Worm (Caenorhabditis elegans): Measurements from ENCODE around the gene srd-69.
A peak's percentile ranks its signal among the peaks of the same experiment; 100 is the strongest.

srd-69 gene

DNA sequence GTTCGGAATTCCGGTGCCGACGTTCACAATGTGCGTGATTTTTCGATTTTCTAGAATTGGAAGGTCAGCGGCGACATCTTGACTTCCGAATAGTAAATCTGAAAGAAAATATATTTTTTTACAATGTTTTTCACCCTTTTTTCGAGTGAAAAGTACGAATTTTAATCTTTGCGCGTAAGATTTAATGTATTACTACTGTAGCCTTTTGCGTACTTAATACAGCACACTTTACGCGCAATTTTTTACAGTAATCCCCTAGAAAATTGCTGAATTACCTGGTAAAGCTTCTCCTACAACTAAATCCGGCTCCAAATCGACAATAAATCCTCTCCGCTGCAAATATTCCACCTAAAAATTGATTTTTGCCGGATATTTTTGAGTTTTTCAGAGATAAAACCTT, 32.4 kb upstream of the srd-69 start:
- TF ChIP-seq elt-2 (tag; optimal IDR thresholded peaks at IDR 0.05) (no peak), lsy-12 (tag; optimal IDR thresholded peaks at IDR 0.05) (no peak), fkh-2 (tag; optimal IDR thresholded peaks at IDR 0.05) (no peak), nhr-11 (tag; optimal IDR thresholded peaks at IDR 0.05) (no peak), ZK546.5 (tag; optimal IDR thresholded peaks at IDR 0.05) (no peak), elt-3 (tag; optimal IDR thresholded peaks at IDR 0.05) (no peak), egl-5 (tag; optimal IDR thresholded peaks at IDR 0.05) (no peak), nfya-1 (tag; optimal IDR thresholded peaks at IDR 0.05; ENCODE audit: insufficient read depth) (no peak), mml-1 (tag; optimal IDR thresholded peaks at IDR 0.05) (no peak), jun-1 (tag; optimal IDR thresholded peaks at IDR 0.05) (no peak), pqm-1 (tag; optimal IDR thresholded peaks at IDR 0.05) (no peak), ama-1 (optimal IDR thresholded peaks at IDR 0.05) (no peak), nhr-43 (tag; optimal IDR thresholded peaks at IDR 0.05; ENCODE audit: poor library complexity, severe bottlenecking) (no peak), ceh-16 (tag; optimal IDR thresholded peaks at IDR 0.05) (no peak), ceh-82 (tag; optimal IDR thresholded peaks at IDR 0.05) (no peak), mdl-1 (tag; optimal IDR thresholded peaks at IDR 0.05) (no peak), R02D3.7 (tag; optimal IDR thresholded peaks at IDR 0.05) (no peak), aly-2 (tag; optimal IDR thresholded peaks at IDR 0.05) (no peak), sea-2 (GFP tag; optimal IDR thresholded peaks at IDR 0.05) (no peak), nhr-12 (tag; optimal IDR thresholded peaks at IDR 0.05) (no peak)

DNA sequence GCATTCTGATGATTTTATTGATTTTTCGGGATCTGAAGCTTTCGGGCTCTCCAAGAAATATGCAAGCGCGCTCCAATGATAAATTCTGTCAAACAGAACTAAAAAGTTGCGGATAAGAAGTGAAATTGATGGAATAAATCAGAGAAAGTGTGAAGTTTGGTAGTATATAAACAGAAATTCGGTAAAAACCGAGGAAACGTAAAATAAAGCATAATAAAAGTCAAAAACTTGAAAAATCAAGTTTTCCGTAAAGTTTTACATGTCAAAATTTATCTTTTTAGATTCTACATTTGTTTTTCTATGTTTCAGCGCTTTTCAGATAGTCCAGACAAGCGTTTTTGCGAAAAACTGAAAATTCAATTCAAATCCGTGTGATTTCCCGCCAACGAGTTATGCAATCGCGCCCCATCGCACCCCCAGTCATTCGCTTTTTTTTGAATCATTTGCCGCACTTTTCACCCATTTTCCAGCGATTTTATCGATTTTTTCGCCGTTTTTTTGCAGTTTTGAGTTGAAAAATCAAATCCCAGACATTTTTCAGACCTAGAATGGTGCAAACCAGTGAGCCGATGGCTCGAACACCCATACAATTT, 31.6 kb upstream of the srd-69 start, which contains the start of the genes Y54F10BM.13 and ppm-1.D:
Gene Y54F10BM.13 (minus strand): TSS at position 51 of the 593 bp plus-strand sequence.
Gene ppm-1.D (plus strand): TSS at position 540 of the 593 bp plus-strand sequence.
- TF ChIP-seq nfya-1 (tag; optimal IDR thresholded peaks at IDR 0.05; ENCODE audit: insufficient read depth) (peak; percentile 30), hmg-11 (tag; optimal IDR thresholded peaks at IDR 0.05) (peak; percentile 8), lin-15B (tag; optimal IDR thresholded peaks at IDR 0.05) (peak; percentile 73), lin-39 (tag; optimal IDR thresholded peaks at IDR 0.05) (peak; percentile 2), ama-1 (optimal IDR thresholded peaks at IDR 0.05) (no peak), sea-2 (GFP tag; optimal IDR thresholded peaks at IDR 0.05) (no peak)

DNA sequence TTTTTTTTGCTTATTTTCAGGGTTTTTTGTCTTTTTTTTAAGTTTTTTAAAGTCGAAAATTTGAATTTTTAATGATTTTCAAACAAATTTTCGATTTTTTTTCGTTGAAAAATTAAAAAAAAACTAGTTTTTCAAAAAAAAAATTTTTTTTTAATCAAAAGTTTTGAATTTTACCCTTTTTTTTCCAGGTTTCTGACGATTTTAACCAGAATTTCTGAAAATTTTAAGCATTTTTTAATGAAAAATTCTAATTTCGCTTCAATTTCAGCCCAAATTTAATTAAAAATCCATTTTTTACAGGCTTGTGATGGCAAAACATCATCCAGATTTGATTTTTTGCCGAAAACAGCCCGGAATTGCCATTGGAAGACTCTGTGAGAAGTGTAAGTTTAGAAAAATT, 19.5 kb upstream of the srd-69 start, which contains the start of gene phf-5:
Gene phf-5 (plus strand): TSS at position 301 of the 400 bp plus-strand sequence.
- TF ChIP-seq nhr-67 (tag; optimal IDR thresholded peaks at IDR 0.05), result no peak

DNA sequence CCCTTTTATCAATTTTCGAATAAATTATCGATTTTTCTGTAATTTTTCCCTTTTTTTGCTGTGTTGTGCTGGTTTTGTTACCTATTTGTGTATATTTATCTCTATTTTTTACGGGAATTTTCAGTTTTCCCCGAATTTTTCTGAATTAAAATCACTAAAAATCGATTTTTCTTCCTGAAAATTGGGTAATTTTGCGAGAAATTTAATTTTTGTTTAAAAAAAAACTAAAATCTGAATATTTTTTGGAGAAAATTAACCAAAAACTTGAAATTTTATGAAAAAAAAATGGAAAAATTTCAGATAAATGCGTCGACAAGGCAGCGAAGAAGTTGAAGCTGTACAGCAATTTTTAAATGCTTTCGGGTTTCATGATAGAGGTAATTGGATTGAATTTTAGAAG, 15.5 kb upstream of the srd-69 start, which contains the start of gene gip-1:
Gene gip-1 (plus strand): TSS at position 301 of the 400 bp plus-strand sequence.
- no peak for TF ChIP-seq nfya-1 (tag; optimal IDR thresholded peaks at IDR 0.05; ENCODE audit: insufficient read depth)
- no peak for TF ChIP-seq ztf-4 (tag; optimal IDR thresholded peaks at IDR 0.05)
- TF ChIP-seq unc-39 (tag; optimal IDR thresholded peaks at IDR 0.05), result no peak
- no peak for TF ChIP-seq ceh-9 (tag; optimal IDR thresholded peaks at IDR 0.05)
- TF ChIP-seq skn-1 (tag; optimal IDR thresholded peaks at IDR 0.05), result no peak
- no peak for TF ChIP-seq pqm-1 (tag; optimal IDR thresholded peaks at IDR 0.05)
- no peak for TF ChIP-seq lsy-12 (tag; optimal IDR thresholded peaks at IDR 0.05)
- TF ChIP-seq nhr-11 (tag; optimal IDR thresholded peaks at IDR 0.05), result no peak
- TF ChIP-seq egl-27 (tag; optimal IDR thresholded peaks at IDR 0.05), result no peak
- TF ChIP-seq elt-3 (tag; optimal IDR thresholded peaks at IDR 0.05), result no peak
- no peak for TF ChIP-seq eor-1 (tag; optimal IDR thresholded peaks at IDR 0.05)
- TF ChIP-seq ztf-11 (tag; optimal IDR thresholded peaks at IDR 0.05), result no peak
- no peak for TF ChIP-seq tbx-2 (tag; optimal IDR thresholded peaks at IDR 0.05)
- no peak for TF ChIP-seq ceh-28 (tag; optimal IDR thresholded peaks at IDR 0.05)
- no peak for TF ChIP-seq pha-4 (tag; optimal IDR thresholded peaks at IDR 0.05)
- TF ChIP-seq daf-12 (tag; optimal IDR thresholded peaks at IDR 0.05), result no peak
- TF ChIP-seq ama-1 (optimal IDR thresholded peaks at IDR 0.05), result no peak

DNA sequence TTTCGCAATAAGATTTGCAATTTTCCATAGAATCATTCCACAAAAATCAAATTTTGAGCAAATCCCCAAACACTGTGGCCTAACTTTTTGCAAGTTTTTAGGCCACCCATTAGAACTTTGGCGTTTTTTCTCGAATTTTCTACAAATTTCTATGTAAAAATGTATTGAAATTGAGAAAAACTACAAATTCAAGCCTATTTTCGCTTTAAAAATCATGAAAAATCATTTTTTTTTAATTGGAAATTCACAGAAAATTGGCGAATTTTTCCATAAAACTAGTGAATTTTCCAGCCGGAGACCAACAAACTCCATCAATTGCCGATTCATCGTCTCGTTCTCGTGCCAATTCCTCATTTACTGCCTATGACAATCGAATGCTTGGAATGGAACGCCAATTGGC, 12.8 kb upstream of the srd-69 start:
- TF ChIP-seq lsy-12 (tag; optimal IDR thresholded peaks at IDR 0.05) (no peak), elt-1 (tag; optimal IDR thresholded peaks at IDR 0.05) (no peak), tbx-2 (tag; optimal IDR thresholded peaks at IDR 0.05) (no peak), ceh-16 (tag; optimal IDR thresholded peaks at IDR 0.05) (no peak), nhr-12 (tag; optimal IDR thresholded peaks at IDR 0.05) (no peak), nhr-43 (tag; optimal IDR thresholded peaks at IDR 0.05; ENCODE audit: poor library complexity, severe bottlenecking) (no peak), snpc-4 (tag; optimal IDR thresholded peaks at IDR 0.05) (no peak), elt-3 (tag; optimal IDR thresholded peaks at IDR 0.05) (no peak), mdl-1 (tag; optimal IDR thresholded peaks at IDR 0.05) (no peak), nfya-1 (tag; optimal IDR thresholded peaks at IDR 0.05; ENCODE audit: insufficient read depth) (no peak), zag-1 (tag; optimal IDR thresholded peaks at IDR 0.05) (no peak), fkh-10 (GFP tag; optimal IDR thresholded peaks at IDR 0.05) (no peak), daf-12 (tag; optimal IDR thresholded peaks at IDR 0.05) (no peak), aly-2 (tag; optimal IDR thresholded peaks at IDR 0.05) (no peak), ama-1 (optimal IDR thresholded peaks at IDR 0.05) (no peak), ceh-82 (tag; optimal IDR thresholded peaks at IDR 0.05) (no peak), eor-1 (tag; optimal IDR thresholded peaks at IDR 0.05) (no peak)

All from whole organism, L3 larva.